Fruit fly (Drosophila melanogaster): ENCODE data around the gene tw.
A peak's percentile ranks its signal among the peaks of the same experiment; 100 is the strongest.

Gene tw

DNA sequence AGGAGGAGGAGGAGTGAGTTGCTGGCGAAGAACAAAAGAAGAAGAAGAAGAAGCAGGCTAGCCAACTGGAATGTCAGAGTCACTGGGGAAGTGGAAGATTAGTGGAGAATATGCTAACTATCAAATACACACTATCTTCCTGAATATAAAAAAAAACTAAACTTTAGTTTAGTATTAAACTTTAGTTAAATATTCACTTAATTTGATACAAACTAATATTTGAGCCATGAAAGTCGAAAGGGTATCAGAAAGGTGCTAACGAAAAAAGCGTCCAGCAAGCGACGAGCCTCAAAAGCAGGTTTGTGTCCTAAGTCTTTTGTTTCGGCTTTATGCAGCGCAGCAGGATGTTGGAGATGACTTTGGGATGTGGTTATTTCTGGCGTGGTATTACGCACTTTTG, 9.4 kb upstream of the tw start (continued):
- TF ChIP-seq Ets21C (GFP tag; optimal IDR thresholded peaks at IDR 0.05) = peak; percentile 44
- TF ChIP-seq CG7368 (GFP tag; optimal IDR thresholded peaks at IDR 0.05) = peak; percentile 46
- peak; percentile 44 for TF ChIP-seq CG11902 (GFP tag; optimal IDR thresholded peaks at IDR 0.05)
- TF ChIP-seq CG16779 (tag; optimal IDR thresholded peaks at IDR 0.05) = peak; percentile 14
- TF ChIP-seq CG9139 (GFP tag; optimal IDR thresholded peaks at IDR 0.05) = peak; percentile 65
- peak; percentile 62 for TF ChIP-seq Hr39 (GFP tag; optimal IDR thresholded peaks at IDR 0.05)
- peak; percentile 57 for TF ChIP-seq CG1621 (tag; optimal IDR thresholded peaks at IDR 0.05)
- peak; percentile 72 for TF ChIP-seq achi (GFP tag; optimal IDR thresholded peaks at IDR 0.05)
- TF ChIP-seq net (GFP tag; optimal IDR thresholded peaks at IDR 0.05) = peak; percentile 58
- peak; percentile 76 for TF ChIP-seq CG3032 (tag; optimal IDR thresholded peaks at IDR 0.05)
- TF ChIP-seq CG6163 (GFP tag; IDR thresholded peaks at IDR 0.05) = peak; percentile 82
- TF ChIP-seq Sox14 (GFP tag; optimal IDR thresholded peaks at IDR 0.05) = peak; percentile 79
- TF ChIP-seq ss (GFP tag; optimal IDR thresholded peaks at IDR 0.05) = peak; percentile 76 to 77
- peak; percentile 47 for TF ChIP-seq Gug (GFP tag; IDR thresholded peaks at IDR 0.05)
- TF ChIP-seq CG8319 (GFP tag; optimal IDR thresholded peaks at IDR 0.05) = no peak
- TF ChIP-seq dac (GFP tag; optimal IDR thresholded peaks at IDR 0.05) = no peak
- TF ChIP-seq Lpt (GFP tag; optimal IDR thresholded peaks at IDR 0.05) = peak; percentile 57
- TF ChIP-seq lz (GFP tag; optimal IDR thresholded peaks at IDR 0.05) = peak; percentile 79
- TF ChIP-seq svp (GFP tag) = peak; percentile 93

DNA sequence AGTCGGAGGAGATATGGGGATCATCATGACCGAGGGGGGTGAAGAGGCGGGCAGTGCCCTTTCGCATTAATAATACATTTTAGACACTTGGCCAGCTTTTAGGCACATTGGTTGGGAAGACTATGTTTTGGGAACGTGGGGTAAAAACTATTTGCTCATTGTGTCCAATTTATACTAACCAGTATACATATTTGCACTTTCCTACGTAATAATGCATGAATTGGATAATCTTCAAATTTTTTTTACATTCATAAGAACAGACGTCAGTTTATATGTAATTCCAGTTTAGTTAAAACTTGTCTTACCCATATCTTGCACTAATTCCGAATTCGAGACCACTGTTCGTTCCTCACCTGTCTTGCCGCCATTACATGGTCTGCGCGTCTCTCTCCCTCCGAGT, 5.2 kb upstream of the tw start:
- TF ChIP-seq achi (GFP tag; optimal IDR thresholded peaks at IDR 0.05) (peak; percentile 66), net (GFP tag; optimal IDR thresholded peaks at IDR 0.05) (peak; percentile 51), CG11294 (GFP tag; IDR thresholded peaks at IDR 0.05) (no peak), CG10631 (GFP tag; optimal IDR thresholded peaks at IDR 0.05) (peak; percentile 60), CG8632 (GFP tag; optimal IDR thresholded peaks at IDR 0.05) (peak; percentile 48), Ets21C (GFP tag; optimal IDR thresholded peaks at IDR 0.05) (peak; percentile 43), lz (GFP tag; optimal IDR thresholded peaks at IDR 0.05) (peak; percentile 60), eg (GFP tag; IDR thresholded peaks at IDR 0.05) (peak; percentile 31; the same call in 1 of the 3 replicates), fkh (GFP tag; optimal IDR thresholded peaks at IDR 0.05) (no peak), acj6 (GFP tag; optimal IDR thresholded peaks at IDR 0.05) (peak; percentile 61), CG15336 (GFP tag; IDR thresholded peaks at IDR 0.05) (peak; percentile 47; the same call in 1 of the 2 replicates), topi (GFP tag; optimal IDR thresholded peaks at IDR 0.05) (peak; percentile 67), CG31627 (GFP tag; optimal IDR thresholded peaks at IDR 0.05) (peak; percentile 59), CG6808 (GFP tag; optimal IDR thresholded peaks at IDR 0.05) (peak; percentile 60), Met (GFP tag; optimal IDR thresholded peaks at IDR 0.05) (peak; percentile 68), Ets96B (tag; optimal IDR thresholded peaks at IDR 0.05) (peak; percentile 51), CG11762 (GFP tag; optimal IDR thresholded peaks at IDR 0.05; ENCODE audit: insufficient read depth) (peak; percentile 36), Hr4 (GFP tag; optimal IDR thresholded peaks at IDR 0.05) (peak; percentile 36), Hr39 (GFP tag; optimal IDR thresholded peaks at IDR 0.05) (peak; percentile 57), CG34406 (GFP tag; optimal IDR thresholded peaks at IDR 0.05) (peak; percentile 55), CG7368 (GFP tag; optimal IDR thresholded peaks at IDR 0.05) (peak; percentile 58), CG9139 (GFP tag; optimal IDR thresholded peaks at IDR 0.05) (no peak), fd59A (GFP tag; optimal IDR thresholded peaks at IDR 0.05) (peak; percentile 45), ss (GFP tag; optimal IDR thresholded peaks at IDR 0.05) (peak; percentile 63 to 69), Sox15 (GFP tag; optimal IDR thresholded peaks at IDR 0.05) (peak; percentile 19), CG6792 (GFP tag; optimal IDR thresholded peaks at IDR 0.05) (peak; percentile 65), Lpt (GFP tag; optimal IDR thresholded peaks at IDR 0.05) (peak; percentile 60), dsx (GFP tag; optimal IDR thresholded peaks at IDR 0.05; ENCODE audit: poor library complexity, severe bottlenecking) (peak; percentile 47), salr (GFP tag; optimal IDR thresholded peaks at IDR 0.05) (peak in 1 of 2 experiments; percentile 25), Gug (GFP tag; IDR thresholded peaks at IDR 0.05) (no peak), Sox14 (GFP tag; optimal IDR thresholded peaks at IDR 0.05) (peak; percentile 62), Eip78C (GFP tag) (peak; percentile 83), CG1621 (tag; optimal IDR thresholded peaks at IDR 0.05) (peak; percentile 38), Blimp-1 (GFP tag; optimal IDR thresholded peaks at IDR 0.05) (no peak), CG10669 (GFP tag; optimal IDR thresholded peaks at IDR 0.05) (peak; percentile 40), CG3032 (tag; optimal IDR thresholded peaks at IDR 0.05) (peak; percentile 45), Eip93F (GFP tag; optimal IDR thresholded peaks at IDR 0.05) (no peak), fd85E (GFP tag; optimal IDR thresholded peaks at IDR 0.05) (no peak), CG8319 (GFP tag; optimal IDR thresholded peaks at IDR 0.05) (peak; percentile 33), CG32006 (GFP tag; optimal IDR thresholded peaks at IDR 0.05) (peak; percentile 64), cyc (GFP tag; optimal IDR thresholded peaks at IDR 0.05) (peak; percentile 38), Eip75B (GFP tag; optimal IDR thresholded peaks at IDR 0.05) (peak; percentile 42), CG11902 (GFP tag; optimal IDR thresholded peaks at IDR 0.05) (peak; percentile 2)
